Worm (Caenorhabditis elegans) whole organism, late embryonic: ENCODE results near the gene cytb-5.1.

ENCODE experiments used
- T23F11.4 ChIP-seq: fragments of 200-800 bp; sonication (Bioruptor generic); optimal IDR thresholded peaks from 2 replicates; lab custom pipeline; 2018; ENCODE audit warnings: mild to moderate bottlenecking, missing genetic modification characterization, missing compliant biosample characterization
- ama-1 ChIP-seq: fragments of 150-350 bp; optimal IDR thresholded peaks from 2 replicates; lab custom pipeline; 2014
- ceh-45 ChIP-seq: fragments of 200-800 bp; sonication (Bioruptor generic); IDR thresholded peaks from 2 replicates; pipeline ENCODE4 v1.3.6; 2022; ENCODE audit warnings: missing genetic modification reagents, missing genetic modification characterization, missing compliant biosample characterization
- dmd-4 ChIP-seq: sonication (generic microtip); optimal IDR thresholded peaks from 2 replicates; lab custom pipeline; 2016; ENCODE audit warnings: borderline replicate concordance, missing genetic modification characterization, missing compliant biosample characterization
- fkh-10 ChIP-seq: fragments of 150-350 bp; optimal IDR thresholded peaks from 2 replicates; lab custom pipeline; 2014; ENCODE audit warnings: missing biosample characterization, missing genetic modification reagents, missing genetic modification characterization
- hlh-13 ChIP-seq: fragments of 200-800 bp; sonication (Bioruptor generic); optimal IDR thresholded peaks from 2 replicates; lab custom pipeline; 2018; ENCODE audit warnings: mild to moderate bottlenecking, missing genetic modification characterization, missing compliant biosample characterization
- hlh-15 ChIP-seq: sonication (generic microtip); optimal IDR thresholded peaks from 2 replicates; lab custom pipeline; 2016; ENCODE audit warnings: missing genetic modification characterization, missing compliant biosample characterization
- sox-4 ChIP-seq: sonication (generic microtip); optimal IDR thresholded peaks from 2 replicates; lab custom pipeline; 2017; ENCODE audit warnings: mild to moderate bottlenecking, missing genetic modification characterization, inconsistent platforms, missing compliant biosample characterization

DNA sequence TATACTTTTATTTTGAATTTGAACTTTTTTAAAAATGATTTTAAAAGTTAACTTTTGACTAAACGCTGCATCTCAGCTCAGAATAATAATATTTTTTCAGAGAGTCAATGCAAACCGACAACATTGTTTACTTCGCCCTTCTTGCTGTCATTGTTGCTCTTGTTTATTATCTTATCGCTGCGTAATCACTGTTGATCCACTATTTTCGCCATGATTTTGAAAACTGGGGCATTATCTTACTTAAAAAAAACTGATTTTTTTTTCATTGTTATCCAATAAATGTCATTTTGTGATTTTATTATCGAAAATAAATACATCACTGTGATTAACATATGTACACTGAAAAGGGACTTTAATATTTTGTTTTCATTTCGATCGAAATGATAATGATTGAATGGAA, 1.0 kb downstream of the cytb-5.1 start:
- TF ChIP-seq dmd-4 (no peak), ama-1 (lab: Kevin White, UChicago) (no peak), hlh-15 (tag; lab: Kevin White, UChicago) (no peak), hlh-13 (GFP tag; lab: Kevin White, UChicago) (no peak), sox-4 (tag; lab: Kevin White, UChicago) (no peak), fkh-10 (GFP tag; lab: Kevin White, UChicago) (no peak), T23F11.4 (GFP tag; lab: Kevin White, UChicago) (no peak), ceh-45 (GFP tag; lab: Robert Waterston, UW) (no peak)
